Fruit fly (Drosophila melanogaster) whole organism, embryonic: ENCODE results near the gene ClC-a.

Source experiments
- Awh ChIP-seq: fragments of 200-800 bp; sonication (Bioruptor generic); IDR thresholded peaks from 2 replicates; pipeline ENCODE4, ENCODE4 v1.3.6; 2022; ENCODE audit warnings: missing biosample characterization, missing genetic modification characterization
- B-H2 ChIP-seq: fragments of 200-800 bp; sonication (Bioruptor generic); optimal IDR thresholded peaks from 2 replicates; lab custom pipeline; 2018; ENCODE audit warnings: missing biosample characterization, mild to moderate bottlenecking, missing genetic modification characterization
- CG10147 ChIP-seq: fragments of 200-800 bp; sonication (Bioruptor generic); optimal IDR thresholded peaks from 2 replicates; lab custom pipeline; 2019; ENCODE audit warnings: missing biosample characterization, mild to moderate bottlenecking, missing genetic modification characterization, moderate library complexity
- CG10321 ChIP-seq: fragments of 200-800 bp; sonication (Bioruptor generic); IDR thresholded peaks from 2 replicates; pipeline ENCODE4 v1.3.6; 2022; ENCODE audit warnings: missing biosample characterization, missing genetic modification characterization
- CG12104 ChIP-seq: fragments of 200-800 bp; sonication (Bioruptor generic); optimal IDR thresholded peaks from 3 replicates; lab custom pipeline; 2016; ENCODE audit warnings: missing biosample characterization, missing genetic modification characterization
- CG12219 ChIP-seq: fragments of 200-800 bp; sonication (Bioruptor generic); optimal IDR thresholded peaks from 3 replicates; lab custom pipeline; 2018; ENCODE audit warnings: missing biosample characterization, mild to moderate bottlenecking, missing genetic modification characterization
- CG12236 ChIP-seq: fragments of 200-800 bp; sonication (Bioruptor generic); optimal IDR thresholded peaks from 2 replicates; lab custom pipeline; 2016; ENCODE audit warnings: missing biosample characterization, missing genetic modification characterization
- CG12299 ChIP-seq: fragments of 200-800 bp; sonication (Bioruptor generic); optimal IDR thresholded peaks from 2 replicates; lab custom pipeline; 2018; ENCODE audit warnings: missing biosample characterization, mild to moderate bottlenecking, missing genetic modification characterization
- CG14441 ChIP-seq: fragments of 200-800 bp; sonication (Bioruptor generic); IDR thresholded peaks from 2 replicates; pipeline ENCODE4 v1.3.6; 2022; ENCODE audit warnings: missing biosample characterization, missing genetic modification characterization
- CG15011 ChIP-seq: fragments of 200-800 bp; sonication (Bioruptor generic); optimal IDR thresholded peaks from 3 replicates; lab custom pipeline; 2018; ENCODE audit warnings: missing biosample characterization, mild to moderate bottlenecking, missing genetic modification characterization
- CG15601 ChIP-seq: fragments of 200-800 bp; sonication (Bioruptor generic); optimal IDR thresholded peaks from 3 replicates; lab custom pipeline; 2019; ENCODE audit warnings: missing biosample characterization, mild to moderate bottlenecking, missing genetic modification characterization, moderate library complexity
- CG1647 ChIP-seq: fragments of 200-800 bp; sonication (Bioruptor generic); optimal IDR thresholded peaks from 3 replicates; lab custom pipeline; 2016; ENCODE audit warnings: missing biosample characterization, missing genetic modification characterization
- CG16815 ChIP-seq: fragments of 200-800 bp; sonication (Bioruptor generic); optimal IDR thresholded peaks from 3 replicates; lab custom pipeline; 2017; ENCODE audit warnings: missing biosample characterization, mild to moderate bottlenecking, missing genetic modification characterization
- CG33213 ChIP-seq: fragments of 200-800 bp; sonication (Bioruptor generic); optimal IDR thresholded peaks from 3 replicates; lab custom pipeline; 2016; ENCODE audit warnings: missing biosample characterization, missing genetic modification characterization
- CG42726 ChIP-seq: fragments of 200-800 bp; sonication (Bioruptor generic); IDR thresholded peaks from 2 replicates; pipeline ENCODE4 v1.3.6; 2022; ENCODE audit warnings: missing biosample characterization, missing genetic modification characterization; ENCODE audit not compliant: partially characterized antibody
- CG5953 ChIP-seq: fragments of 200-800 bp; sonication (Bioruptor generic); IDR thresholded peaks from 2 replicates; pipeline ENCODE4 v1.3.6; 2022; ENCODE audit warnings: missing biosample characterization, missing genetic modification characterization
- CG6813 ChIP-seq: fragments of 200-800 bp; sonication (Bioruptor generic); optimal IDR thresholded peaks from 2 replicates; lab custom pipeline; 2017; ENCODE audit warnings: missing biosample characterization, missing genetic modification characterization, mild to moderate bottlenecking, moderate library complexity, missing genetic modification reagents
- CG7271 ChIP-seq: fragments of 200-800 bp; sonication (Bioruptor generic); optimal IDR thresholded peaks from 2 replicates; lab custom pipeline; 2018; ENCODE audit warnings: missing biosample characterization, mild to moderate bottlenecking, missing genetic modification characterization, moderate library complexity
- Deaf1 ChIP-seq: fragments of 200-800 bp; optimal IDR thresholded peaks from 3 replicates; lab custom pipeline; 2019; ENCODE audit warnings: missing biosample characterization, mild to moderate bottlenecking, missing genetic modification characterization, moderate library complexity
- Dek ChIP-seq: fragments of 200-800 bp; sonication (Bioruptor generic); optimal IDR thresholded peaks from 3 replicates; lab custom pipeline; 2019; ENCODE audit warnings: missing biosample characterization, mild to moderate bottlenecking, missing genetic modification characterization, moderate library complexity
- Dip2 ChIP-seq: fragments of 200-800 bp; sonication (Bioruptor generic); IDR thresholded peaks from 2 replicates; pipeline ENCODE4 v1.3.6; 2022; ENCODE audit warnings: missing biosample characterization, missing genetic modification characterization
- Doc2 ChIP-seq: fragments of 200-800 bp; sonication (Bioruptor generic); IDR thresholded peaks from 2 replicates; pipeline ENCODE4 v1.3.6; 2022; ENCODE audit warnings: missing biosample characterization, missing genetic modification characterization
- Dref ChIP-seq: fragments of 200-800 bp; sonication (Bioruptor generic); IDR thresholded peaks from 2 replicates; pipeline ENCODE4 v1.3.6; 2022; ENCODE audit warnings: missing biosample characterization, missing genetic modification characterization
- Eip74EF ChIP-seq, 2 experiments: fragments of 200-800 bp in 1 of 2; fragments of >200 bp in 1 of 2; sonication (Bioruptor generic) in 1 of 2; optimal IDR thresholded peaks; 2 replicates each; lab custom pipeline; 2017 to 2019; ENCODE audit warnings: missing biosample characterization in 2 of 2, missing genetic modification characterization in 2 of 2, mild to moderate bottlenecking in 1 of 2, moderate library complexity in 1 of 2
- Hand ChIP-seq: fragments of 200-800 bp; sonication (Bioruptor generic); optimal IDR thresholded peaks from 2 replicates; lab custom pipeline; 2017; ENCODE audit warnings: mild to moderate bottlenecking, missing biosample characterization, missing genetic modification reagents, missing genetic modification characterization
- Hr51 ChIP-seq, 2 experiments: fragments of 200-800 bp; sonication (Bioruptor generic); optimal IDR thresholded peaks; 2 replicates in 1 of 2; 3 replicates in 1 of 2; lab custom pipeline; 2016 to 2018; ENCODE audit warnings: missing biosample characterization in 2 of 2, missing genetic modification characterization in 2 of 2, mild to moderate bottlenecking in 1 of 2, moderate library complexity in 1 of 2
- Hr78 ChIP-seq, 2 experiments: fragments of 200-800 bp in 1 of 2; fragments of >200 bp in 1 of 2; sonication (Bioruptor generic) in 1 of 2; optimal IDR thresholded peaks; 2 replicates each; lab custom pipeline; 2017 to 2019; ENCODE audit warnings: missing biosample characterization in 2 of 2, missing genetic modification characterization in 2 of 2, mild to moderate bottlenecking in 1 of 2, moderate library complexity in 1 of 2
- Jarid2 ChIP-seq: fragments of 200-800 bp; sonication (Bioruptor generic); optimal IDR thresholded peaks from 3 replicates; lab custom pipeline; 2017; ENCODE audit warnings: mild to moderate bottlenecking, missing biosample characterization, missing genetic modification reagents, missing genetic modification characterization
- Ptx1 ChIP-seq: fragments of 200-800 bp; sonication (Bioruptor generic); IDR thresholded peaks from 2 replicates; pipeline ENCODE4 v1.3.6; 2022; ENCODE audit warnings: missing biosample characterization, missing genetic modification characterization
- Six4 ChIP-seq: fragments of 200-800 bp; sonication (Bioruptor generic); optimal IDR thresholded peaks from 2 replicates; lab custom pipeline; 2016; ENCODE audit warnings: missing biosample characterization, missing genetic modification characterization
- az2 ChIP-seq: fragments of 200-800 bp; sonication (Bioruptor generic); optimal IDR thresholded peaks from 3 replicates; lab custom pipeline; 2016; ENCODE audit warnings: missing biosample characterization, missing genetic modification characterization
- cg ChIP-seq: fragments of 200-800 bp; sonication (Bioruptor generic); optimal IDR thresholded peaks from 3 replicates; lab custom pipeline; 2019; ENCODE audit warnings: missing biosample characterization, mild to moderate bottlenecking, missing genetic modification characterization, moderate library complexity
- crol ChIP-seq: fragments of 200-800 bp; sonication (Bioruptor generic); IDR thresholded peaks from 2 replicates; pipeline ENCODE4 v1.3.6; 2022; ENCODE audit warnings: missing biosample characterization, missing genetic modification characterization
- cwo ChIP-seq: fragments of 200-800 bp; sonication (Bioruptor generic); optimal IDR thresholded peaks from 3 replicates; lab custom pipeline; 2017; ENCODE audit warnings: missing biosample characterization, missing genetic modification characterization, mild to moderate bottlenecking, moderate library complexity, missing genetic modification reagents
- dan ChIP-seq: fragments of 200-800 bp; sonication (Bioruptor generic); IDR thresholded peaks from 2 replicates; pipeline ENCODE4 v1.3.6; 2022; ENCODE audit warnings: missing biosample characterization, missing genetic modification characterization
- gcm ChIP-seq: fragments of 200-800 bp; sonication (Bioruptor generic); optimal IDR thresholded peaks from 2 replicates; lab custom pipeline; 2019; ENCODE audit warnings: missing biosample characterization, mild to moderate bottlenecking, missing genetic modification characterization, moderate library complexity
- hb ChIP-seq: fragments of 200-800 bp; sonication (Bioruptor generic); IDR thresholded peaks from 3 replicates; pipeline ENCODE4 v1.3.6; 2022; ENCODE audit warnings: missing biosample characterization, missing genetic modification characterization; ENCODE audit not compliant: partially characterized antibody
- phol ChIP-seq: fragments of 200-800 bp; sonication (Bioruptor generic); optimal IDR thresholded peaks from 3 replicates; lab custom pipeline; 2018; ENCODE audit warnings: missing biosample characterization, mild to moderate bottlenecking, missing genetic modification characterization, moderate library complexity
- pzg ChIP-seq: fragments of 200-800 bp; sonication (Bioruptor generic); optimal IDR thresholded peaks from 3 replicates; lab custom pipeline; 2018; ENCODE audit warnings: missing biosample characterization, mild to moderate bottlenecking, missing genetic modification characterization, moderate library complexity
- sens-2 ChIP-seq: fragments of 200-800 bp; sonication (Bioruptor generic); IDR thresholded peaks from 2 replicates; pipeline ENCODE4 v1.3.6; 2022; ENCODE audit warnings: missing biosample characterization, missing genetic modification characterization
- sr ChIP-seq: fragments of 200-800 bp; sonication (Bioruptor generic); IDR thresholded peaks from 3 replicates; pipeline ENCODE4 v1.3.6; 2022; ENCODE audit warnings: missing biosample characterization, missing genetic modification characterization
- stc ChIP-seq: fragments of 200-800 bp; sonication (Bioruptor generic); IDR thresholded peaks from 2 replicates; pipeline ENCODE4 v1.3.6; 2022; ENCODE audit warnings: missing biosample characterization, missing genetic modification characterization
- tna ChIP-seq: fragments of 200-800 bp; sonication (Bioruptor generic); IDR thresholded peaks from 2 replicates; pipeline ENCODE4 v1.3.6; 2022; ENCODE audit warnings: missing biosample characterization, missing genetic modification characterization; ENCODE audit not compliant: partially characterized antibody
- trh ChIP-seq: fragments of 200-800 bp; sonication (Bioruptor generic); optimal IDR thresholded peaks from 2 replicates; lab custom pipeline; 2016; ENCODE audit warnings: missing biosample characterization, missing genetic modification characterization
- unc-4 ChIP-seq: fragments of 200-800 bp; sonication (Bioruptor generic); IDR thresholded peaks from 2 replicates; pipeline ENCODE4 v1.3.6; 2022; ENCODE audit warnings: missing biosample characterization, missing genetic modification characterization; ENCODE audit not compliant: partially characterized antibody
- vfl ChIP-seq: fragments of 200-800 bp; sonication (Bioruptor generic); optimal IDR thresholded peaks from 2 replicates; lab custom pipeline; 2016; ENCODE audit warnings: missing biosample characterization, missing genetic modification characterization
- wdn ChIP-seq: fragments of 200-800 bp; sonication (Bioruptor generic); IDR thresholded peaks from 2 replicates; pipeline ENCODE4 v1.3.6; 2022; ENCODE audit warnings: missing biosample characterization, missing genetic modification characterization

Gene ClC-a

DNA sequence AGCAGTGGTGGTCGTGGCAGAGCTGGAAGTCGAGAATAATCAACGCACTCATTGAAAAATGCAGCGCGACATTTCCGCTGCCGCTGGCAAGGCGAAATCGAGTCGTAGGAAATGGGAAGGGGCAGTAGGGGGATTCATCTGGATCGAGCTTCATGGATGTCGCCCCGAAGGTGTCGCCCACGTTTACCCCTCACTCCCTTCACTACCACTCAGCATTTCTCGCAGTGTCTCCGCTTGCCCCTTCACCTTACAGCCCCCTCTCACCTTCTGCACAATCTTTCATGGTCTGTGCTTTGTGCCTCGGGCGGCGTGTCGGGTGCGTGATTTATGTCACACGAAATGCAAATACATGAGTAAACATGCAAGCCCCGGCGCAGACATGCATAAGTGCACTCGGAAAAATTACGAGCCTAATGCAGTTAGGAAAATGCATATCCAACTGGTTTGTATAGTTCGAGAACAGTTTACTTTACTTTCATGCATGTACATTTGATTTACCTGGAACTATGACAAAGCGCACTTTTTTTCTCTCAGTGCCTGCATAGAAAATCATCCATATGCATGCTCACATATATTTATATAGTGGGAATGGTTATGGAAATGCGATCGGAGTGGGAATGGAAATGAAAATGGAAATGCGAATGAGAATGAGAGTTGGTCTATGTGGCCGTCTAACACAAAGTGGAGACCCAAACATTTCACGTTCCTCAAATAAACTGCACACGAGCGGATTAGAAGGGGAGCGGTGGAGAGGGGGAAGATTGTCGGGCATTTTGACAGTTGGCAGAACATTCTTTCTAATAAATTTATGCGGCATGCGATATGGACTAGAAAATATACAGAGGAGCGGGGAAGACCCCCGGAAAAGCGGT is 36.6 kb upstream of the ClC-a start (continued):
- TF ChIP-seq Hr51 (GFP tag; optimal IDR thresholded peaks at IDR 0.05; lab: Kevin White, UChicago) (peak; percentile 36 to 84), Six4 (GFP tag; lab: Kevin White, UChicago) (peak; percentile 92), CG1647 (GFP tag; lab: Kevin White, UChicago) (peak; percentile 89), crol (GFP tag; lab: Robert Waterston, UW) (peak; percentile 96), Dek (tag; lab: Kevin White, UChicago) (peak; percentile 67), vfl (GFP tag; lab: Kevin White, UChicago) (peak; percentile 5), B-H2 (GFP tag; lab: Kevin White, UChicago) (no peak), CG10321 (GFP tag; lab: Robert Waterston, UW) (peak; percentile 37; the same call in 1 of the 2 replicates), tna (no peak), CG10147 (GFP tag; lab: Kevin White, UChicago) (peak; percentile 59), unc-4 (GFP tag; lab: Robert Waterston, UW) (no peak), CG33213 (GFP tag; lab: Kevin White, UChicago) (peak; percentile 88), dan (peak; percentile 57; the same call in 1 of the 2 replicates), CG5953 (GFP tag; lab: Robert Waterston, UW) (peak; percentile 96), trh (GFP tag; lab: Kevin White, UChicago) (peak; percentile 84), CG12236 (peak; percentile 82), CG16815 (peak; percentile 67), cwo (peak; percentile 58), sr (GFP tag; lab: Robert Waterston, UW) (peak; percentile 94), stc (GFP tag; lab: Robert Waterston, UW) (peak; percentile 86), pzg (no peak), Deaf1 (tag; lab: Kevin White, UChicago) (peak; percentile 63), CG6813 (GFP tag; lab: Kevin White, UChicago) (peak; percentile 78), CG14441 (peak; percentile 78), az2 (peak; percentile 95), Awh (GFP tag; lab: Robert Waterston, UW) (peak; percentile 93), CG15011 (GFP tag; lab: Kevin White, UChicago) (peak; percentile 37), CG12104 (GFP tag; lab: Kevin White, UChicago) (peak; percentile 72), CG15601 (peak; percentile 94), cg (GFP tag; lab: Kevin White, UChicago) (peak; percentile 63), Doc2 (no peak), CG42726 (GFP tag; lab: Robert Waterston, UW) (no peak), CG7271 (tag; lab: Kevin White, UChicago) (no peak), sens-2 (GFP tag; lab: Robert Waterston, UW) (peak; percentile 91), Ptx1 (GFP tag; lab: Robert Waterston, UW) (peak; percentile 92), Dip2 (no peak), Hr78 (GFP tag; optimal IDR thresholded peaks at IDR 0.05; lab: Kevin White, UChicago) (peak in 1 of 2 experiments; percentile 97), hb (GFP tag; lab: Robert Waterston, UW) (no peak), CG12299 (tag; lab: Kevin White, UChicago) (peak; percentile 87), Hand (GFP tag; lab: Kevin White, UChicago) (no peak), gcm (GFP tag; lab: Kevin White, UChicago) (peak; percentile 86), Jarid2 (GFP tag; lab: Kevin White, UChicago) (peak; percentile 62), Eip74EF (GFP tag; optimal IDR thresholded peaks at IDR 0.05; lab: Kevin White, UChicago) (peak in 1 of 2 experiments; percentile 89), Dref (GFP tag; lab: Robert Waterston, UW) (no peak), wdn (GFP tag; lab: Robert Waterston, UW) (no peak), phol (tag; lab: Kevin White, UChicago) (peak; percentile 94), CG12219 (GFP tag; lab: Kevin White, UChicago) (peak; percentile 87)
